Fruit fly (Drosophila melanogaster): ENCODE measurements around the gene eff.

Gene eff

dm6 chr3R:14721942-14722939, 18.9 kb downstream of the eff start (continued):
- TF ChIP-seq Six4 (GFP tag; optimal IDR thresholded peaks at IDR 0.05) (peak; percentile 29), bbx (GFP tag; IDR thresholded peaks at IDR 0.05; ENCODE audit: partially characterized antibody) (peak; percentile 31; the same call in 1 of the 2 replicates), tio (GFP tag; optimal IDR thresholded peaks at IDR 0.05) (peak; percentile 77), Deaf1 (tag; optimal IDR thresholded peaks at IDR 0.05) (peak; percentile 12), MBD-R2 (GFP tag; IDR thresholded peaks at IDR 0.05) (peak; percentile 38; the same call in 1 of the 2 replicates), CG8388 (GFP tag; optimal IDR thresholded peaks at IDR 0.05) (peak; percentile 68), Med (GFP tag) (peak; percentile 94), lbe (GFP tag; optimal IDR thresholded peaks at IDR 0.05) (peak; percentile 29), CG18764 (GFP tag; optimal IDR thresholded peaks at IDR 0.05) (peak; percentile 60), sens (GFP tag) (peak; percentile 93), HLH54F (GFP tag; optimal IDR thresholded peaks at IDR 0.05) (peak; percentile 62), twi (tag; optimal IDR thresholded peaks at IDR 0.05) (no peak), al (GFP tag; IDR thresholded peaks at IDR 0.05) (peak; percentile 51; the same call in 1 of the 2 replicates), CG10959 (GFP tag; IDR thresholded peaks at IDR 0.05) (0 out of 2 replicates have a peak, but pooled peaks have one; percentile 23), CG5245 (GFP tag; optimal IDR thresholded peaks at IDR 0.05) (peak; percentile 40), CG2889 (GFP tag; IDR thresholded peaks at IDR 0.05) (0 out of 3 replicates have a peak, but pooled peaks have one; percentile 27), da (GFP tag; optimal IDR thresholded peaks at IDR 0.05) (no peak), stwl (tag; optimal IDR thresholded peaks at IDR 0.05) (no peak), wor (GFP tag; IDR thresholded peaks at IDR 0.05) (peak; percentile 36; the same call in 1 of the 2 replicates), knrl (GFP tag; IDR thresholded peaks at IDR 0.05; ENCODE audit: partially characterized antibody) (no peak), CG2120 (GFP tag; optimal IDR thresholded peaks at IDR 0.05) (peak; percentile 67), Atf3 (GFP tag; optimal IDR thresholded peaks at IDR 0.05) (peak; percentile 29), scrt (GFP tag; optimal IDR thresholded peaks at IDR 0.05) (peak; percentile 45), hb (GFP tag; IDR thresholded peaks at IDR 0.05; ENCODE audit: partially characterized antibody) (no peak), GATAe (GFP tag; conservative IDR thresholded peaks at IDR 0.05) (0 out of 2 replicates have a peak, but pooled peaks have one; percentile 27), grau (tag; optimal IDR thresholded peaks at IDR 0.05) (peak; percentile 70), chn (GFP tag; optimal IDR thresholded peaks at IDR 0.05) (peak; percentile 76), Elba2 (GFP tag; optimal IDR thresholded peaks at IDR 0.05) (peak; percentile 44), CG31224 (GFP tag; IDR thresholded peaks at IDR 0.05) (peak; percentile 60), Dfd (GFP tag; optimal IDR thresholded peaks at IDR 0.05) (no peak), dmrt99B (tag; optimal IDR thresholded peaks at IDR 0.05) (peak; percentile 79), ATbp (GFP tag; optimal IDR thresholded peaks at IDR 0.05) (peak; percentile 60), cas (GFP tag; IDR thresholded peaks at IDR 0.05) (no peak), peb (GFP tag; IDR thresholded peaks at IDR 0.05) (0 out of 2 replicates have a peak, but pooled peaks have one; percentile 16), crol (GFP tag; IDR thresholded peaks at IDR 0.05) (peak; percentile 6; the same call in 1 of the 2 replicates), CG12236 (GFP tag; optimal IDR thresholded peaks at IDR 0.05) (peak; percentile 55), Hmx (GFP tag; optimal IDR thresholded peaks at IDR 0.05) (peak; percentile 29), hbn (GFP tag; IDR thresholded peaks at IDR 0.05; ENCODE audit: partially characterized antibody) (no peak), org-1 (GFP tag; optimal IDR thresholded peaks at IDR 0.05) (peak; percentile 67), aop (GFP tag; IDR thresholded peaks at IDR 0.05) (no peak), mld (GFP tag; IDR thresholded peaks at IDR 0.05; ENCODE audit: partially characterized antibody) (no peak), lilli (GFP tag; optimal IDR thresholded peaks at IDR 0.05) (peak; percentile 68), corto (GFP tag; optimal IDR thresholded peaks at IDR 0.05) (no peak), Scr (GFP tag; IDR thresholded peaks at IDR 0.05; ENCODE audit: partially characterized antibody) (no peak), CG6791 (GFP tag; IDR thresholded peaks at IDR 0.05; ENCODE audit: partially characterized antibody) (no peak), CG15073 (GFP tag; optimal IDR thresholded peaks at IDR 0.05) (no peak), Camta (GFP tag; optimal IDR thresholded peaks at IDR 0.05) (peak; percentile 59), cg (GFP tag; optimal IDR thresholded peaks at IDR 0.05) (peak; percentile 36)

All from whole organism, embryonic.